Worm (Caenorhabditis elegans) whole organism, early embryonic: ENCODE results near the gene Y113G7B.28.

ENCODE experiments used
- ama-1 ChIP-seq: fragments of 150-350 bp; optimal IDR thresholded peaks from 2 replicates; lab custom pipeline; 2014
- flt-1 ChIP-seq: fragments of 200-800 bp; sonication (Bioruptor generic); IDR thresholded peaks from 2 replicates; pipeline ENCODE4 v1.3.6; 2022; ENCODE audit warnings: missing genetic modification characterization, missing compliant biosample characterization
- hmbx-1 ChIP-seq: sonication (generic microtip); optimal IDR thresholded peaks from 2 replicates; lab custom pipeline; 2016; ENCODE audit warnings: mild to moderate bottlenecking, missing genetic modification characterization, missing compliant biosample characterization
- hnd-1 ChIP-seq: sonication (generic microtip); optimal IDR thresholded peaks from 2 replicates; lab custom pipeline; 2016; ENCODE audit warnings: missing genetic modification characterization, missing compliant biosample characterization
- tbx-11 ChIP-seq: fragments of 200-800 bp; sonication (Bioruptor generic); IDR thresholded peaks from 2 replicates; pipeline ENCODE4 v1.3.6; 2022; ENCODE audit warnings: missing genetic modification characterization, missing compliant biosample characterization
- tra-4 ChIP-seq: sonication (generic microtip); optimal IDR thresholded peaks from 2 replicates; lab custom pipeline; 2017; ENCODE audit warnings: missing genetic modification characterization, missing compliant biosample characterization

DNA sequence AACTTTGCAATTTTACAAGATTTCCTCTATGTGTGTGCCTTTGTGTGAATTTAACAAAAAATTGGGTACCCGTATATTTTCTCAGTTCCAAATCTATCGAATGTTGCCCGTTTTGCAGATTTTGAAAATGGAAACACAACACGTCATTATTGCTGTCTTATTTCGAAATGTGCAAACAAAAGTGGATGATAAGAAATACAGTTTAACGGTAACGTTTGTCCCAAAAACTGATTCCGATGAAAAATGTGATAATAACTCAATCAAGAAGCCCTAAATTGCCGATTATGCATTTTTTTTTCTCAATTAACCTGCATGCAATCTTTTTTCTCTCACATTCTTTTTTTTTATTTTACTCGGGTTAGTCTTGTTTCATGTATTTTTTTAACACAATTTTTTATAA is 29.5 kb downstream of the Y113G7B.28 start:
- TF ChIP-seq hnd-1 (tag; lab: Kevin White, UChicago) (no peak), hmbx-1 (tag; lab: Kevin White, UChicago) (no peak), tra-4 (tag; lab: Kevin White, UChicago) (no peak), ama-1 (lab: Kevin White, UChicago) (no peak), tbx-11 (GFP tag; lab: Robert Waterston, UW) (no peak), flt-1 (GFP tag; lab: Robert Waterston, UW) (no peak)
